Worm (Caenorhabditis elegans) whole organism, young adult: Measurements from ENCODE around the gene erg-28.

Source experiments
- B0019.2 ChIP-seq: fragments of 200-800 bp; sonication (Bioruptor generic); conservative IDR thresholded peaks from 2 replicates; pipeline ENCODE4 v1.3.6; 2022; ENCODE audit warnings: missing genetic modification reagents, missing genetic modification characterization, missing compliant biosample characterization
- B0035.1 ChIP-seq: sonication (generic microtip); optimal IDR thresholded peaks from 2 replicates; lab custom pipeline; 2016; ENCODE audit warnings: missing genetic modification characterization, mild to moderate bottlenecking, missing compliant biosample characterization, missing genotype, missing genetic modification reagents
- B0261.1 ChIP-seq: sonication (generic microtip); optimal IDR thresholded peaks from 2 replicates; lab custom pipeline; 2016; ENCODE audit warnings: mild to moderate bottlenecking, missing genetic modification characterization, moderate library complexity, missing compliant biosample characterization
- B0336.3 ChIP-seq: fragments of 200-800 bp; sonication (Bioruptor generic); IDR thresholded peaks from 2 replicates; pipeline ENCODE4 v1.3.6; 2022; ENCODE audit warnings: missing genetic modification characterization, missing compliant biosample characterization
- C06A6.2 ChIP-seq: fragments of 200-800 bp; sonication (Bioruptor generic); conservative IDR thresholded peaks from 2 replicates; pipeline ENCODE4 v1.3.6; 2022; ENCODE audit warnings: missing genetic modification characterization, missing compliant biosample characterization
- F10E7.11 ChIP-seq: sonication (generic microtip); optimal IDR thresholded peaks from 2 replicates; lab custom pipeline; 2017; ENCODE audit warnings: mild to moderate bottlenecking, missing genetic modification characterization, moderate library complexity, missing compliant biosample characterization
- F39B2.1 ChIP-seq: fragments of 200-800 bp; sonication (Bioruptor generic); IDR thresholded peaks from 2 replicates; pipeline ENCODE4 v1.3.6; 2022; ENCODE audit warnings: missing genetic modification reagents, missing genetic modification characterization, missing compliant biosample characterization
- F52B5.7 ChIP-seq: sonication (generic microtip); optimal IDR thresholded peaks from 2 replicates; lab custom pipeline; 2016; ENCODE audit warnings: mild to moderate bottlenecking, missing genetic modification characterization, missing compliant biosample characterization
- F55B11.4 ChIP-seq: sonication (generic microtip); optimal IDR thresholded peaks from 2 replicates; lab custom pipeline; 2016; ENCODE audit warnings: missing compliant biosample characterization, missing genetic modification characterization, borderline replicate concordance; ENCODE audit not compliant: insufficient read depth
- F57A8.1 ChIP-seq: fragments of 200-800 bp; sonication (Bioruptor generic); optimal IDR thresholded peaks from 2 replicates; lab custom pipeline; 2018; ENCODE audit warnings: mild to moderate bottlenecking, missing genetic modification characterization, moderate library complexity, missing compliant biosample characterization
- T07F8.4 ChIP-seq: sonication (generic microtip); optimal IDR thresholded peaks from 2 replicates; lab custom pipeline; 2016; ENCODE audit warnings: mild to moderate bottlenecking, missing genetic modification characterization, moderate library complexity, missing compliant biosample characterization
- T26A5.8 ChIP-seq: sonication (generic microtip); optimal IDR thresholded peaks from 2 replicates; lab custom pipeline; 2016; ENCODE audit warnings: missing genetic modification characterization, missing compliant biosample characterization
- Y67H2A.10 ChIP-seq: fragments of 200-800 bp; sonication (Bioruptor generic); conservative IDR thresholded peaks from 2 replicates; pipeline ENCODE4 v1.3.6; 2022; ENCODE audit warnings: missing genetic modification reagents, missing genetic modification characterization, missing compliant biosample characterization
- akir-1 ChIP-seq: fragments of 200-800 bp; sonication (Bioruptor generic); optimal IDR thresholded peaks from 2 replicates; lab custom pipeline; 2018; ENCODE audit warnings: mild to moderate bottlenecking, missing genetic modification characterization, moderate library complexity, missing compliant biosample characterization
- aptf-2 ChIP-seq: fragments of 200-800 bp; sonication (Bioruptor generic); conservative IDR thresholded peaks from 2 replicates; pipeline ENCODE4 v1.3.6; 2022; ENCODE audit warnings: missing genetic modification reagents, missing genetic modification characterization, missing compliant biosample characterization
- aptf-3 ChIP-seq: fragments of 200-800 bp; sonication (Bioruptor generic); IDR thresholded peaks from 2 replicates; pipeline ENCODE4 v1.3.6; 2022; ENCODE audit warnings: missing genetic modification characterization, missing compliant biosample characterization
- atf-7 ChIP-seq: sonication (generic microtip); optimal IDR thresholded peaks from 2 replicates; lab custom pipeline; 2017; ENCODE audit warnings: mild to moderate bottlenecking, missing genetic modification characterization, missing compliant biosample characterization
- attf-3 ChIP-seq: fragments of 200-800 bp; sonication (Bioruptor generic); conservative IDR thresholded peaks from 2 replicates; pipeline ENCODE4 v1.3.6; 2022; ENCODE audit warnings: missing genetic modification reagents, missing genetic modification characterization, missing compliant biosample characterization
- attf-6 ChIP-seq: fragments of 200-800 bp; sonication (Bioruptor generic); IDR thresholded peaks from 2 replicates; pipeline ENCODE4 v1.3.6; 2022; ENCODE audit warnings: missing genetic modification reagents, missing genetic modification characterization, missing compliant biosample characterization
- bed-1 ChIP-seq: fragments of 200-800 bp; sonication (Bioruptor generic); IDR thresholded peaks from 2 replicates; pipeline ENCODE4 v1.3.6; 2022; ENCODE audit warnings: missing genetic modification reagents, missing genetic modification characterization, missing compliant biosample characterization
- cebp-1 ChIP-seq, 2 experiments: fragments of 200-800 bp in 1 of 2; sonication (Bioruptor generic) in 1 of 2; sonication (generic microtip) in 1 of 2; IDR thresholded peaks in 1 of 2; optimal IDR thresholded peaks in 1 of 2; 2 replicates each; pipeline versions ENCODE4 v1.3.6 to Lab custom; 2017 to 2022; ENCODE audit warnings: missing compliant biosample characterization in 2 of 2, missing genetic modification characterization in 2 of 2, mild to moderate bottlenecking in 1 of 2, missing genetic modification reagents in 1 of 2, moderate library complexity in 1 of 2
- ceh-100 ChIP-seq: fragments of 200-800 bp; sonication (Bioruptor generic); IDR thresholded peaks from 2 replicates; pipeline ENCODE4 v1.3.6; 2022; ENCODE audit warnings: missing genetic modification reagents, missing genetic modification characterization, missing compliant biosample characterization
- ceh-40 ChIP-seq: fragments of 200-800 bp; sonication (Bioruptor generic); IDR thresholded peaks from 2 replicates; pipeline ENCODE4 v1.3.6; 2022; ENCODE audit warnings: missing genetic modification characterization, missing compliant biosample characterization
- ceh-58 ChIP-seq: fragments of 200-800 bp; sonication (Bioruptor generic); IDR thresholded peaks from 2 replicates; pipeline ENCODE4 v1.3.6; 2022; ENCODE audit warnings: missing genetic modification characterization, missing compliant biosample characterization
- dpff-1 ChIP-seq: sonication (generic microtip); optimal IDR thresholded peaks from 2 replicates; lab custom pipeline; 2017; ENCODE audit warnings: mild to moderate bottlenecking, missing genetic modification characterization, missing compliant biosample characterization
- efl-1 ChIP-seq: fragments of 150-350 bp; optimal IDR thresholded peaks from 2 replicates; lab custom pipeline; 2014; ENCODE audit warnings: missing biosample characterization, missing genetic modification reagents, missing genetic modification characterization
- gei-17 ChIP-seq: fragments of 200-800 bp; sonication (Bioruptor generic); optimal IDR thresholded peaks from 2 replicates; lab custom pipeline; 2018; ENCODE audit warnings: mild to moderate bottlenecking, missing genetic modification characterization, missing compliant biosample characterization
- hlh-26 ChIP-seq: fragments of 200-800 bp; sonication (Bioruptor generic); conservative IDR thresholded peaks from 2 replicates; pipeline ENCODE4 v1.3.6; 2022; ENCODE audit warnings: missing genetic modification reagents, missing genetic modification characterization, missing compliant biosample characterization
- hmg-1.2 ChIP-seq: fragments of 200-800 bp; sonication (Bioruptor generic); IDR thresholded peaks from 2 replicates; pipeline ENCODE4 v1.3.6; 2022; ENCODE audit warnings: missing genetic modification reagents, missing genetic modification characterization, missing compliant biosample characterization
- hmg-20 ChIP-seq: fragments of 200-800 bp; sonication (Bioruptor generic); IDR thresholded peaks from 2 replicates; pipeline ENCODE4 v1.3.6; 2022; ENCODE audit warnings: missing genetic modification reagents, missing genetic modification characterization, missing compliant biosample characterization
- hsf-1 ChIP-seq: fragments of 200-800 bp; sonication (Bioruptor generic); IDR thresholded peaks from 2 replicates; pipeline ENCODE4 v1.3.6; 2022; ENCODE audit warnings: missing genetic modification reagents, missing genetic modification characterization, missing compliant biosample characterization
- lin-40 ChIP-seq: sonication (generic microtip); optimal IDR thresholded peaks from 2 replicates; lab custom pipeline; 2016; ENCODE audit warnings: missing genetic modification characterization, mild to moderate bottlenecking, missing compliant biosample characterization, missing genotype, missing genetic modification reagents
- lin-54 ChIP-seq: fragments of 200-800 bp; sonication (Bioruptor generic); optimal IDR thresholded peaks from 2 replicates; lab custom pipeline; 2018; ENCODE audit warnings: mild to moderate bottlenecking, missing genetic modification characterization, missing compliant biosample characterization
- mel-28 ChIP-seq: sonication (generic microtip); optimal IDR thresholded peaks from 2 replicates; lab custom pipeline; 2016; ENCODE audit warnings: borderline replicate concordance, mild to moderate bottlenecking, missing genetic modification characterization, missing compliant biosample characterization
- mxl-1 ChIP-seq: sonication (generic microtip); optimal IDR thresholded peaks from 2 replicates; lab custom pipeline; 2016; ENCODE audit warnings: missing genetic modification characterization, missing compliant biosample characterization
- nfya-1 ChIP-seq: sonication (generic microtip); optimal IDR thresholded peaks from 2 replicates; lab custom pipeline; 2017; ENCODE audit warnings: antibody characterized with exemption, missing compliant biosample characterization, missing genetic modification characterization, borderline replicate concordance; ENCODE audit not compliant: insufficient read depth
- nfyb-1 ChIP-seq: fragments of 200-800 bp; sonication (Bioruptor generic); IDR thresholded peaks from 2 replicates; pipeline ENCODE4 v1.3.6; 2022; ENCODE audit warnings: missing genetic modification reagents, missing genetic modification characterization, missing compliant biosample characterization
- nhr-120 ChIP-seq: fragments of 200-800 bp; sonication (Bioruptor generic); IDR thresholded peaks from 2 replicates; pipeline ENCODE4 v1.3.6; 2022; ENCODE audit warnings: missing genetic modification characterization, missing compliant biosample characterization
- nhr-80 ChIP-seq: sonication (generic microtip); optimal IDR thresholded peaks from 2 replicates; lab custom pipeline; 2016; ENCODE audit warnings: missing genetic modification characterization, missing compliant biosample characterization
- pbrm-1 ChIP-seq: fragments of 200-800 bp; sonication (Bioruptor generic); IDR thresholded peaks from 2 replicates; pipeline ENCODE4 v1.3.6; 2022; ENCODE audit warnings: missing genetic modification reagents, missing genetic modification characterization, missing compliant biosample characterization
- rpc-1 ChIP-seq, 2 experiments: fragments of 150-350 bp in 1 of 2; sonication (generic microtip) in 1 of 2; optimal IDR thresholded peaks; 2 replicates each; lab custom pipeline; 2014 to 2018; ENCODE audit warnings: missing biosample characterization in 1 of 2, missing genetic modification characterization in 1 of 2, missing genetic modification reagents in 1 of 2, missing genotype in 1 of 2
- snpc-3.4 ChIP-seq: sonication (generic microtip); optimal IDR thresholded peaks from 2 replicates; lab custom pipeline; 2017; ENCODE audit warnings: missing genetic modification characterization, mild to moderate bottlenecking, missing compliant biosample characterization, antibody characterized with exemption, moderate library complexity, missing genotype, missing genetic modification reagents
- snpc-4 ChIP-seq, 5 experiments: fragments of 150-350 bp in 1 of 5; sonication (generic microtip) in 4 of 5; optimal IDR thresholded peaks; 2 replicates each; lab custom pipeline; 2014 to 2018; ENCODE audit warnings: missing genetic modification characterization in 5 of 5, missing biosample characterization in 3 of 5, antibody characterized with exemption in 2 of 5, mild to moderate bottlenecking in 2 of 5, missing compliant biosample characterization in 2 of 5, missing genotype in 2 of 5, moderate library complexity in 2 of 5, missing genetic modification reagents in 1 of 5
- sptf-2 ChIP-seq: fragments of 200-800 bp; sonication (Bioruptor generic); optimal IDR thresholded peaks from 2 replicates; lab custom pipeline; 2018; ENCODE audit warnings: mild to moderate bottlenecking, missing genetic modification characterization, missing compliant biosample characterization
- tbp1 ChIP-seq: fragments of 200-800 bp; sonication (Bioruptor generic); optimal IDR thresholded peaks from 2 replicates; lab custom pipeline; 2018; ENCODE audit warnings: mild to moderate bottlenecking, missing genetic modification characterization, missing compliant biosample characterization
- unc-62 ChIP-seq: fragments of 150-350 bp; optimal IDR thresholded peaks from 2 replicates; lab custom pipeline; 2014; ENCODE audit warnings: missing biosample characterization, missing genetic modification reagents, missing genetic modification characterization
- ztf-18 ChIP-seq: sonication (generic microtip); optimal IDR thresholded peaks from 2 replicates; lab custom pipeline; 2016; ENCODE audit warnings: missing genotype, mild to moderate bottlenecking, missing genetic modification characterization, missing compliant biosample characterization
- ztf-28 ChIP-seq: fragments of 200-800 bp; sonication (Bioruptor generic); IDR thresholded peaks from 2 replicates; pipeline ENCODE4 v1.3.6; 2022; ENCODE audit warnings: missing genetic modification reagents, missing genetic modification characterization, missing compliant biosample characterization

erg-28 gene

ce11 chrV:12637238-12637690 lies 30.1 kb downstream of the erg-28 start, which contains the start of gene F56H9.2 (continued):
- TF ChIP-seq attf-3 (GFP tag; lab: Robert Waterston, UW) (no peak), hlh-26 (GFP tag; lab: Robert Waterston, UW) (no peak), aptf-2 (GFP tag; lab: Robert Waterston, UW) (no peak), B0336.3 (GFP tag; lab: Robert Waterston, UW) (peak; percentile 61), ceh-58 (no peak), tbp1 (GFP tag; lab: Kevin White, UChicago) (peak; percentile 31), F52B5.7 (no peak), F39B2.1 (GFP tag; lab: Robert Waterston, UW) (no peak), unc-62 (GFP tag; lab: Kevin White, UChicago) (no peak), nhr-120 (no peak), lin-54 (GFP tag; lab: Kevin White, UChicago) (no peak), snpc-4 (GFP tag; optimal IDR thresholded peaks at IDR 0.05; lab: Kevin White, UChicago) (no peak), snpc-4 (tag; optimal IDR thresholded peaks at IDR 0.05; lab: Kevin White, UChicago) (peak in 1 of 4 experiments; percentile 20), F57A8.1 (no peak), ztf-18 (tag; lab: Kevin White, UChicago) (no peak), hmg-1.2 (GFP tag; lab: Robert Waterston, UW) (peak; percentile 50; the same call in 1 of the 2 replicates), T26A5.8 (tag; lab: Kevin White, UChicago) (no peak), B0035.1 (tag; lab: Kevin White, UChicago) (no peak), pbrm-1 (GFP tag; lab: Robert Waterston, UW) (no peak), B0019.2 (GFP tag; lab: Robert Waterston, UW) (no peak), gei-17 (no peak), rpc-1 (optimal IDR thresholded peaks at IDR 0.05; lab: Kevin White, UChicago) (no peak), rpc-1 (tag; optimal IDR thresholded peaks at IDR 0.05; lab: Kevin White, UChicago) (no peak), F10E7.11 (tag; lab: Kevin White, UChicago) (no peak), bed-1 (GFP tag; lab: Robert Waterston, UW) (no peak), nhr-80 (tag; lab: Kevin White, UChicago) (peak; percentile 52), ztf-28 (no peak), C06A6.2 (GFP tag; lab: Robert Waterston, UW) (peak; percentile 67; the same call in 1 of the 2 replicates), dpff-1 (no peak), ceh-100 (GFP tag; lab: Robert Waterston, UW) (no peak), mxl-1 (tag; lab: Kevin White, UChicago) (no peak), hmg-20 (GFP tag; lab: Robert Waterston, UW) (no peak), snpc-3.4 (tag; lab: Kevin White, UChicago) (no peak), akir-1 (GFP tag; lab: Kevin White, UChicago) (no peak), T07F8.4 (tag; lab: Kevin White, UChicago) (no peak), aptf-3 (GFP tag; lab: Robert Waterston, UW) (no peak), attf-6 (GFP tag; lab: Robert Waterston, UW) (no peak), B0261.1 (tag; lab: Kevin White, UChicago) (no peak), hsf-1 (GFP tag; lab: Robert Waterston, UW) (peak; percentile 50; the same call in 1 of the 2 replicates), nfyb-1 (peak; percentile 73), atf-7 (tag; lab: Kevin White, UChicago) (peak; percentile 60), efl-1 (GFP tag; lab: Kevin White, UChicago) (no peak), sptf-2 (GFP tag; lab: Kevin White, UChicago) (no peak), nfya-1 (tag; lab: Kevin White, UChicago) (no peak), F55B11.4 (tag; lab: Kevin White, UChicago) (no peak), ceh-40 (GFP tag; lab: Robert Waterston, UW) (no peak), lin-40 (tag; lab: Kevin White, UChicago) (peak; percentile 67), cebp-1 (GFP tag; IDR thresholded peaks at IDR 0.05; lab: Robert Waterston, UW) (no peak), cebp-1 (tag; optimal IDR thresholded peaks at IDR 0.05; lab: Kevin White, UChicago) (peak; percentile 64), mel-28 (tag; lab: Kevin White, UChicago) (no peak), Y67H2A.10 (no peak)
